Worm (Caenorhabditis elegans): ENCODE data around the gene cank-26.

Gene cank-26

DNA sequence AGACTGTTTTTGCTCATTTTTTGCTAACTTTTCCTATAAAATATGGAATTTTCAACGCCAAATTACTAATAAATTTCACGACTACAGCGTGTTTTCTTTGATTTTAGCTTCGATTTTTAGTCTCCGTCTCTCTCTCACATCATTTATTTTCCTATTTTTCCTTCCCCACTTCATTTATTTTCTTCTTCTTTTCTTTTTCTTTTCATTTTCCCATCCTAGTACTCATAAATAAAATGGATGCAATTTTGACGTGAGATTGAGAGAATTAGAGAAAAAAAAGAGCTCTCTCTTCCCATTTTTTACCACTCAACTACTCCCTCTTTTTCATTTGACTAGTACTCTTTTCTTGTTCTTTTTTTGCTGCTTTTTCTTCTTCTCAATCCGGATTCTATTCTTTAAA, 14.6 kb downstream of the cank-26 start:
- peak; percentile 87 for TF ChIP-seq aha-1 (tag)
- TF ChIP-seq fkh-10 (GFP tag; optimal IDR thresholded peaks at IDR 0.05): peak; percentile 82
- TF ChIP-seq snpc-4 (tag; optimal IDR thresholded peaks at IDR 0.05): no peak
- no peak for TF ChIP-seq duxl-1 (tag; optimal IDR thresholded peaks at IDR 0.05; ENCODE audit: poor library complexity)
- TF ChIP-seq daf-19 (GFP tag; conservative IDR thresholded peaks at IDR 0.05): no peak
- TF ChIP-seq daf-12 (tag; optimal IDR thresholded peaks at IDR 0.05): no peak
- TF ChIP-seq tag-97 (GFP tag; IDR thresholded peaks at IDR 0.05): no peak
- no peak for TF ChIP-seq lir-3 (tag; optimal IDR thresholded peaks at IDR 0.05)
- TF ChIP-seq mxl-2 (GFP tag; conservative IDR thresholded peaks at IDR 0.05): no peak
- no peak for TF ChIP-seq nhr-76 (tag; optimal IDR thresholded peaks at IDR 0.05)
- TF ChIP-seq spr-1 (tag; optimal IDR thresholded peaks at IDR 0.05): no peak
- TF ChIP-seq nhr-111 (GFP tag; optimal IDR thresholded peaks at IDR 0.05): no peak
- peak in 1 of 2 experiments; percentile 7 for TF ChIP-seq mdl-1 (tag; optimal IDR thresholded peaks at IDR 0.05)
- TF ChIP-seq daf-16 (GFP tag; optimal IDR thresholded peaks at IDR 0.05): no peak
- no peak for TF ChIP-seq daf-16 (tag; optimal IDR thresholded peaks at IDR 0.05)
- peak; percentile 37 for TF ChIP-seq mep-1 (tag; optimal IDR thresholded peaks at IDR 0.05)
- no peak for TF ChIP-seq fos-1 (tag; optimal IDR thresholded peaks at IDR 0.05)
- TF ChIP-seq unc-62 (GFP tag; optimal IDR thresholded peaks at IDR 0.05 in 1 of 2): peak in 1 of 2 experiments; percentile 90
- no peak for TF ChIP-seq unc-62 (tag; optimal IDR thresholded peaks at IDR 0.05)
- TF ChIP-seq rbr-2 (tag; optimal IDR thresholded peaks at IDR 0.05): no peak
- no peak for TF ChIP-seq pqm-1 (tag; optimal IDR thresholded peaks at IDR 0.05)
- no peak for TF ChIP-seq Y105C5A.15 (GFP tag; IDR thresholded peaks at IDR 0.05)
- no peak for TF ChIP-seq nhr-237 (tag; optimal IDR thresholded peaks at IDR 0.05)
- no peak for TF ChIP-seq lin-29 (GFP tag; IDR thresholded peaks at IDR 0.05)
- TF ChIP-seq nhr-102 (tag; optimal IDR thresholded peaks at IDR 0.05): no peak
- TF ChIP-seq ctbp-1 (GFP tag; IDR thresholded peaks at IDR 0.05): 0 out of 2 replicates have a peak, but pooled peaks have one; percentile 37
- TF ChIP-seq ces-1 (GFP tag; optimal IDR thresholded peaks at IDR 0.05): no peak
- no peak for TF ChIP-seq lin-15B (tag; optimal IDR thresholded peaks at IDR 0.05)
- no peak for TF ChIP-seq attf-4 (tag; optimal IDR thresholded peaks at IDR 0.05)
- TF ChIP-seq ama-1 (optimal IDR thresholded peaks at IDR 0.05): no peak
- no peak for TF ChIP-seq hmg-1.1 (GFP tag; IDR thresholded peaks at IDR 0.05)
- TF ChIP-seq lim-7 (GFP tag; IDR thresholded peaks at IDR 0.05): no peak
- TF ChIP-seq egl-43 (GFP tag; IDR thresholded peaks at IDR 0.05): no peak
- no peak for TF ChIP-seq snpc-1.2 (GFP tag; IDR thresholded peaks at IDR 0.05)
- no peak for TF ChIP-seq ceh-44 (GFP tag; IDR thresholded peaks at IDR 0.05)
- TF ChIP-seq ceh-82 (tag; optimal IDR thresholded peaks at IDR 0.05): no peak
- TF ChIP-seq set-16 (GFP tag; IDR thresholded peaks at IDR 0.05): no peak
- TF ChIP-seq lsy-2 (tag; optimal IDR thresholded peaks at IDR 0.05): peak in 1 of 2 experiments; percentile 55

ce11 chrII:3959432-3960102, 15.3 kb downstream of the cank-26 start:
- TF ChIP-seq R02D3.7 (tag; optimal IDR thresholded peaks at IDR 0.05): no peak
- no peak for TF ChIP-seq unc-130 (GFP tag; optimal IDR thresholded peaks at IDR 0.05)
- peak; percentile 37; the same call in 1 of the 2 replicates for TF ChIP-seq set-16 (GFP tag; IDR thresholded peaks at IDR 0.05)
- TF ChIP-seq ceh-82 (tag; optimal IDR thresholded peaks at IDR 0.05): no peak
- TF ChIP-seq madf-9 (GFP tag; conservative IDR thresholded peaks at IDR 0.05): no peak
- no peak for TF ChIP-seq nhr-41 (GFP tag; IDR thresholded peaks at IDR 0.05)
- TF ChIP-seq aha-1 (tag): peak; percentile 76
- no peak for TF ChIP-seq F10B5.3 (tag; optimal IDR thresholded peaks at IDR 0.05)

Measured in whole organism, L4 larva.